Fruit fly (Drosophila melanogaster): ENCODE measurements around the gene CG17801.

DNA sequence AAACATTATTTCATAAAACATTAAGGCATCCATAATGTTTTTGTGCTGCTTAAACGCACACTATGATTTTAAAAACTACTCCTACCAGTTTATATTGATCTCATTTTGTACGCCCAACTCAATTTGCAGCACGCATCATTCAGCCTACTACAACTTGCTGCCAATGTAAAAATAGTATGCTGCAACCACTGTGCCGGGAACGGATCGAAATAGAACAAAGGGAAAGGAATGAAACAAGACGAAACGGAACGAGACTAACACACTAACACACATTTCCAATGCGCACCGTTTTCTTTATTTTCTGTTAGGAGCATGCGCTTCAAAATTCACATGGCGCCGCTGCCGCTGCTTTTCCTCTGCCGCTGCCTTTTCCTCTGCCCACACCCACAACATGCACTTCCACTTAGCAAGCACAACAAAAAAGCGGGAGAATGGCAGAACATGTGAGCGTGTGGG lies 29.9 kb downstream of the CG17801 start:
- TF ChIP-seq CTCF (optimal IDR thresholded peaks at IDR 0.05) (no peak), CG8478 (optimal IDR thresholded peaks at IDR 0.05) (no peak)

Data from S2 (cell line).